Worm (Caenorhabditis elegans) whole organism, young adult: Measurements from ENCODE around the gene epg-5.

Experiments
- B0019.2 ChIP-seq: fragments of 200-800 bp; sonication (Bioruptor generic); conservative IDR thresholded peaks from 2 replicates; pipeline ENCODE4 v1.3.6; 2022; ENCODE audit warnings: missing genetic modification reagents, missing genetic modification characterization, missing compliant biosample characterization
- C17E4.6 ChIP-seq: fragments of 200-800 bp; sonication (Bioruptor generic); IDR thresholded peaks from 2 replicates; pipeline ENCODE4 v1.3.6; 2022; ENCODE audit warnings: missing genetic modification reagents, missing genetic modification characterization, missing compliant biosample characterization
- K11D2.4 ChIP-seq: fragments of 200-800 bp; sonication (Bioruptor generic); IDR thresholded peaks from 2 replicates; pipeline ENCODE4 v1.3.6; 2022; ENCODE audit warnings: missing genetic modification reagents, missing genetic modification characterization, missing compliant biosample characterization
- T07F8.4 ChIP-seq: sonication (generic microtip); optimal IDR thresholded peaks from 2 replicates; lab custom pipeline; 2016; ENCODE audit warnings: mild to moderate bottlenecking, missing genetic modification characterization, moderate library complexity, missing compliant biosample characterization
- Y53G8AR.9 ChIP-seq: fragments of 200-800 bp; sonication (Bioruptor generic); conservative IDR thresholded peaks from 2 replicates; pipeline ENCODE4 v1.3.6; 2022; ENCODE audit warnings: missing genetic modification reagents, missing genetic modification characterization, missing compliant biosample characterization
- Y95B8A.8 ChIP-seq: fragments of 200-800 bp; sonication (Bioruptor generic); IDR thresholded peaks from 2 replicates; pipeline ENCODE4 v1.3.6; 2022; ENCODE audit warnings: missing genetic modification reagents, missing genetic modification characterization, missing compliant biosample characterization
- ZK185.1 ChIP-seq: sonication (generic microtip); optimal IDR thresholded peaks from 2 replicates; lab custom pipeline; 2016; ENCODE audit warnings: mild to moderate bottlenecking, missing genetic modification characterization, missing compliant biosample characterization; ENCODE audit not compliant: poor library complexity, severe bottlenecking
- ama-1 ChIP-seq, 3 experiments: fragments of 150-350 bp in 1 of 3; sonication (generic microtip) in 2 of 3; optimal IDR thresholded peaks; 2 replicates each; lab custom pipeline; 2014 to 2018; ENCODE audit warnings: missing biosample characterization in 2 of 3, missing genetic modification characterization in 2 of 3, missing genetic modification reagents in 2 of 3
- athp-1 ChIP-seq: sonication (generic microtip); optimal IDR thresholded peaks from 2 replicates; lab custom pipeline; 2017; ENCODE audit warnings: mild to moderate bottlenecking, missing genetic modification characterization, missing compliant biosample characterization
- cebp-1 ChIP-seq, 2 experiments: fragments of 200-800 bp in 1 of 2; sonication (Bioruptor generic) in 1 of 2; sonication (generic microtip) in 1 of 2; IDR thresholded peaks in 1 of 2; optimal IDR thresholded peaks in 1 of 2; 2 replicates each; pipeline versions ENCODE4 v1.3.6 to Lab custom; 2017 to 2022; ENCODE audit warnings: missing compliant biosample characterization in 2 of 2, missing genetic modification characterization in 2 of 2, mild to moderate bottlenecking in 1 of 2, missing genetic modification reagents in 1 of 2, moderate library complexity in 1 of 2
- ceh-27 ChIP-seq: fragments of 200-800 bp; sonication (Bioruptor generic); optimal IDR thresholded peaks from 2 replicates; lab custom pipeline; 2018; ENCODE audit warnings: mild to moderate bottlenecking, missing genetic modification characterization, moderate library complexity, missing compliant biosample characterization
- dox-1 ChIP-seq: fragments of 200-800 bp; sonication (Bioruptor generic); IDR thresholded peaks from 2 replicates; pipeline ENCODE4 v1.3.6; 2022; ENCODE audit warnings: missing genetic modification reagents, missing genetic modification characterization, missing compliant biosample characterization
- ekl-4 ChIP-seq: fragments of 200-800 bp; sonication (Bioruptor generic); IDR thresholded peaks from 2 replicates; pipeline ENCODE4 v1.3.6; 2022; ENCODE audit warnings: missing genetic modification reagents, missing genetic modification characterization, missing compliant biosample characterization
- hlh-12 ChIP-seq: sonication (generic microtip); optimal IDR thresholded peaks from 2 replicates; lab custom pipeline; 2016; ENCODE audit warnings: missing genetic modification characterization, missing compliant biosample characterization
- hmg-1.2 ChIP-seq: fragments of 200-800 bp; sonication (Bioruptor generic); IDR thresholded peaks from 2 replicates; pipeline ENCODE4 v1.3.6; 2022; ENCODE audit warnings: missing genetic modification reagents, missing genetic modification characterization, missing compliant biosample characterization
- hsf-1 ChIP-seq: fragments of 200-800 bp; sonication (Bioruptor generic); IDR thresholded peaks from 2 replicates; pipeline ENCODE4 v1.3.6; 2022; ENCODE audit warnings: missing genetic modification reagents, missing genetic modification characterization, missing compliant biosample characterization
- let-526 ChIP-seq: fragments of 200-800 bp; sonication (Bioruptor generic); IDR thresholded peaks from 2 replicates; pipeline ENCODE4 v1.3.6; 2022; ENCODE audit warnings: missing genetic modification reagents, missing genetic modification characterization, missing compliant biosample characterization
- lin-40 ChIP-seq: sonication (generic microtip); optimal IDR thresholded peaks from 2 replicates; lab custom pipeline; 2016; ENCODE audit warnings: missing genetic modification characterization, mild to moderate bottlenecking, missing compliant biosample characterization, missing genotype, missing genetic modification reagents
- lir-1 ChIP-seq: fragments of 200-800 bp; sonication (Bioruptor generic); conservative IDR thresholded peaks from 2 replicates; pipeline ENCODE4 v1.3.6; 2022; ENCODE audit warnings: missing genetic modification reagents, missing genetic modification characterization, missing compliant biosample characterization
- madf-3 ChIP-seq: fragments of 200-800 bp; sonication (Bioruptor generic); IDR thresholded peaks from 2 replicates; pipeline ENCODE4 v1.3.6; 2022; ENCODE audit warnings: missing genetic modification reagents, missing genetic modification characterization, missing compliant biosample characterization
- madf-8 ChIP-seq: fragments of 200-800 bp; sonication (Bioruptor generic); conservative IDR thresholded peaks from 2 replicates; pipeline ENCODE4 v1.3.6; 2022; ENCODE audit warnings: missing genetic modification reagents, missing genetic modification characterization, missing compliant biosample characterization
- mel-28 ChIP-seq: sonication (generic microtip); optimal IDR thresholded peaks from 2 replicates; lab custom pipeline; 2016; ENCODE audit warnings: borderline replicate concordance, mild to moderate bottlenecking, missing genetic modification characterization, missing compliant biosample characterization
- nfyb-1 ChIP-seq: fragments of 200-800 bp; sonication (Bioruptor generic); IDR thresholded peaks from 2 replicates; pipeline ENCODE4 v1.3.6; 2022; ENCODE audit warnings: missing genetic modification reagents, missing genetic modification characterization, missing compliant biosample characterization
- nhr-120 ChIP-seq: fragments of 200-800 bp; sonication (Bioruptor generic); IDR thresholded peaks from 2 replicates; pipeline ENCODE4 v1.3.6; 2022; ENCODE audit warnings: missing genetic modification characterization, missing compliant biosample characterization
- nhr-90 ChIP-seq: sonication (generic microtip); optimal IDR thresholded peaks from 2 replicates; lab custom pipeline; 2016; ENCODE audit warnings: missing genotype, mild to moderate bottlenecking, missing genetic modification characterization, missing compliant biosample characterization
- pbrm-1 ChIP-seq: fragments of 200-800 bp; sonication (Bioruptor generic); IDR thresholded peaks from 2 replicates; pipeline ENCODE4 v1.3.6; 2022; ENCODE audit warnings: missing genetic modification reagents, missing genetic modification characterization, missing compliant biosample characterization
- repo-1 ChIP-seq: sonication (generic microtip); optimal IDR thresholded peaks from 2 replicates; lab custom pipeline; 2017; ENCODE audit warnings: mild to moderate bottlenecking, missing genetic modification characterization, missing compliant biosample characterization
- snpc-1.3 ChIP-seq: sonication (generic microtip); optimal IDR thresholded peaks from 2 replicates; lab custom pipeline; 2017; ENCODE audit warnings: missing genetic modification characterization, mild to moderate bottlenecking, missing compliant biosample characterization, antibody characterized with exemption, moderate library complexity, missing genotype, missing genetic modification reagents; ENCODE audit not compliant: insufficient read depth
- snpc-3.4 ChIP-seq: sonication (generic microtip); optimal IDR thresholded peaks from 2 replicates; lab custom pipeline; 2017; ENCODE audit warnings: missing genetic modification characterization, mild to moderate bottlenecking, missing compliant biosample characterization, antibody characterized with exemption, moderate library complexity, missing genotype, missing genetic modification reagents
- somi-1 ChIP-seq: fragments of 200-800 bp; sonication (Bioruptor generic); optimal IDR thresholded peaks from 2 replicates; lab custom pipeline; 2018; ENCODE audit warnings: mild to moderate bottlenecking, missing genetic modification characterization, missing compliant biosample characterization
- tbp1 ChIP-seq: fragments of 200-800 bp; sonication (Bioruptor generic); optimal IDR thresholded peaks from 2 replicates; lab custom pipeline; 2018; ENCODE audit warnings: mild to moderate bottlenecking, missing genetic modification characterization, missing compliant biosample characterization
- tlf-1 ChIP-seq: fragments of 200-800 bp; sonication (Bioruptor generic); optimal IDR thresholded peaks from 2 replicates; lab custom pipeline; 2018; ENCODE audit warnings: mild to moderate bottlenecking, missing genetic modification characterization, missing compliant biosample characterization
- ztf-18 ChIP-seq: sonication (generic microtip); optimal IDR thresholded peaks from 2 replicates; lab custom pipeline; 2016; ENCODE audit warnings: missing genotype, mild to moderate bottlenecking, missing genetic modification characterization, missing compliant biosample characterization
- ztf-26 ChIP-seq: sonication (generic microtip); optimal IDR thresholded peaks from 2 replicates; lab custom pipeline; 2017; ENCODE audit warnings: missing genetic modification characterization, missing compliant biosample characterization
- ztf-3 ChIP-seq: fragments of 200-800 bp; sonication (Bioruptor generic); optimal IDR thresholded peaks from 2 replicates; lab custom pipeline; 2018; ENCODE audit warnings: mild to moderate bottlenecking, missing genetic modification characterization, missing compliant biosample characterization

The epg-5 gene

DNA sequence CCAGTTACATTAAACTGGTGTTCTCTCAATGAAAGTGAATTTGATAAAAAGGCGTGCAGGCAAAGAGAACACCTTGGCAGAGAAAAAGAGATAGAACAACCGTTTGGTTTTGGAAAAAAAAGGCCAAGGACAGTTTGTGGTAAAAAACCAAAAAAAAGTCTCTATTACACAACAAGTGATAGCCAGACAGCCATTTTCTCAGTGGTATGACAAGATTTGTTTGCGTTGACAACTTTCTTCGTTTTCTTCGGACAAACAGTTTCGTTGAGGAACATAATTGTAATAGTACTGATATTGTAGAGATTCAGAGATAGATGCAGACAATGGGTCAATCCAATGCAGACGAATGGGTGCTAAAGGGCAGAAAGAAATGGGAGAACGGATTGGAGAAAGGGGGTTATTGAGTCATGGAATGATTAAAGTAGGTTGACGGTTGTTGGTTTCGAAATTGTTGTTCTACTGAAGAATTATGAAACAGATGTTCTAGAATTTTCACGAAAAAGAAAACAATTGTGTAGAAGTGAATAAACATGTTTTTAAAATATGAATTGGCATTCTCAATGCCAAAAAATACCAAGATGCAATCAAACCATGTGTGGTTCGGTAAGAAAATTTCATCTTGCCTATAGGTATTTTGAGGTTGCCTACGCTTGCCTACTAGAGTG is 46.8 kb downstream of the epg-5 start:
- 0 out of 2 replicates have a peak, but pooled peaks have one; percentile 27 for TF ChIP-seq dox-1 (GFP tag; lab: Robert Waterston, UW)
- peak; percentile 67; the same call in 1 of the 2 replicates for TF ChIP-seq hmg-1.2 (GFP tag; lab: Robert Waterston, UW)
- TF ChIP-seq ztf-26 (tag; lab: Kevin White, UChicago), result peak; percentile 73
- no peak for TF ChIP-seq nhr-120 (GFP tag; lab: Robert Waterston, UW)
- peak; percentile 12 for TF ChIP-seq ama-1 (optimal IDR thresholded peaks at IDR 0.05; lab: Kevin White, UChicago)
- TF ChIP-seq ama-1 (GFP tag; optimal IDR thresholded peaks at IDR 0.05; lab: Kevin White, UChicago), result no peak
- peak; percentile 55 for TF ChIP-seq cebp-1 (GFP tag; IDR thresholded peaks at IDR 0.05; lab: Robert Waterston, UW)
- TF ChIP-seq cebp-1 (tag; optimal IDR thresholded peaks at IDR 0.05; lab: Kevin White, UChicago), result peak; percentile 79
- TF ChIP-seq madf-3 (GFP tag; lab: Robert Waterston, UW), result no peak
- no peak for TF ChIP-seq snpc-3.4
- peak; percentile 80 for TF ChIP-seq lin-40
- no peak for TF ChIP-seq ztf-18 (tag; lab: Kevin White, UChicago)

DNA sequence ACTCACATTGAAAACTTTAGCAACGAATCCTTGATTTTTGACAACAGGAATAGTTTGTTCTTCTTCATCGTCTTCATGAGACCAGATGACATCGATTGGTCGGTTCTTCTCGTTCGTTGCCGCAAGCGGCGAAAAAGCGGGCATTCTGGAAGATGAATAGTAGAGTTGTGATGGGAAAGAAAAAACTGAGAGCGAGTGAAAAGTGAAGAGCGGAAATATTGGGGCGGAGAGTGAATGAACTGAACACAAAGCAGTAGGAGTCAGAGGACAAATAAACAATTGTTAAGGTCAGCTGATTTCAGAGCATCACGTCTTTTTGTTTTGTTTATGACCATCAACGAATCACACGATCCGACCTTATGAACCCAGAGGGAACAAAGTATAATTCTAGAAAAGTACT is 47.9 kb downstream of the epg-5 start, which contains the start of gene F18C5.10:
TSS of gene F18C5.10 (minus strand) at position 145 of the 400 bp plus-strand sequence.
- TF ChIP-seq snpc-1.3 (tag; lab: Kevin White, UChicago) (no peak), hsf-1 (0 out of 2 replicates have a peak, but pooled peaks have one; percentile 47), cebp-1 (GFP tag; IDR thresholded peaks at IDR 0.05; lab: Robert Waterston, UW) (no peak), cebp-1 (tag; optimal IDR thresholded peaks at IDR 0.05; lab: Kevin White, UChicago) (peak; percentile 45), let-526 (GFP tag; lab: Robert Waterston, UW) (0 out of 2 replicates have a peak, but pooled peaks have one; percentile 47), ama-1 (optimal IDR thresholded peaks at IDR 0.05; lab: Kevin White, UChicago) (peak; percentile 89), ama-1 (GFP tag; optimal IDR thresholded peaks at IDR 0.05; lab: Kevin White, UChicago) (no peak)

DNA sequence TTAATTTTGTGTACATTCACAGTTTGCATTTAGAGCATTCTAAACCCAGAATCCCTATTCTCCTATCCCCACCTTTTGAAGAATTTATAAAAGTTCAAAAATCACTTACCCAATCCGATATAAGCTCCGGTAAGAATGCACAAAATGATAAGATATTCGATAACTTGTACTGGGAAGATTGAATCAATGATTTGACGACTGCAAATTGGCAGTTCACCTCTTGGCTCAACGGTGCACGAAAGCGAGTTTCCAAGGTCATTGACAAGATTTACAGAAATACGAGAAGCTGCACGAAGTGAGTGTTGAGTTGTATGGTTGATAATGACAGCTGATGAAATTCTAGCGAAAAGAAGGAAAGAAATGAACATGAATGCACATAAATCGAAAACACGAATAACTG is 48.9 kb downstream of the epg-5 start:
- TF ChIP-seq nhr-90 (no peak), madf-8 (GFP tag; lab: Robert Waterston, UW) (no peak), let-526 (GFP tag; lab: Robert Waterston, UW) (no peak), ceh-27 (GFP tag; lab: Kevin White, UChicago) (no peak), somi-1 (GFP tag; lab: Kevin White, UChicago) (no peak)

DNA sequence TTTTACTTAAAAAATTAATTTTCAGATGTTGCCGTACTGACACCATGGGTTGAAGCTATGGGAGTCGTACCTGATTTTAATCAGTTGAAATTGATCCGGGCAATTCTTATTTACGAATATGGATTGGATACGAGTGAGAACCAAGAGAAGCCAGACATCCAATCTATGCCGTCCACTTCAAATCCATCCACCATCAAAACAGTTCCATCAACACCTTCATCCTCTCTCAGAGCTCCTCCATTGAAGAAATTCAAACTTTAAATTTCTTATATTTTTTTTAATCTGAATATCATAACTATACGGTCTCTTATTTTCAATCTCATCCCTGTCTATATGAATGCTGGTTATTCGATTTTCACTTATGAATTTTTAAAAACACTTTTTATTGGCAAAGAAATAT is 50.3 kb downstream of the epg-5 start:
- peak; percentile 52 for TF ChIP-seq mel-28 (tag; lab: Kevin White, UChicago)
- no peak for TF ChIP-seq ZK185.1 (tag; lab: Kevin White, UChicago)
- peak; percentile 64 for TF ChIP-seq repo-1
- 0 out of 2 replicates have a peak, but pooled peaks have one; percentile 41 for TF ChIP-seq K11D2.4 (GFP tag; lab: Robert Waterston, UW)
- TF ChIP-seq Y53G8AR.9 (GFP tag; lab: Robert Waterston, UW), result peak; percentile 79
- TF ChIP-seq ekl-4 (GFP tag; lab: Robert Waterston, UW), result peak; percentile 60
- TF ChIP-seq tbp1 (GFP tag; lab: Kevin White, UChicago), result peak; percentile 10
- TF ChIP-seq pbrm-1 (GFP tag; lab: Robert Waterston, UW), result 0 out of 2 replicates have a peak, but pooled peaks have one; percentile 32
- TF ChIP-seq ama-1 (optimal IDR thresholded peaks at IDR 0.05; lab: Kevin White, UChicago), result peak; percentile 75
- TF ChIP-seq ama-1 (GFP tag; optimal IDR thresholded peaks at IDR 0.05; lab: Kevin White, UChicago), result no peak
- TF ChIP-seq lir-1 (GFP tag; lab: Robert Waterston, UW), result peak; percentile 34; the same call in 1 of the 2 replicates
- peak; percentile 73 for TF ChIP-seq nfyb-1 (GFP tag; lab: Robert Waterston, UW)
- no peak for TF ChIP-seq nhr-90
- peak; percentile 28 for TF ChIP-seq tlf-1 (GFP tag; lab: Kevin White, UChicago)
- TF ChIP-seq C17E4.6 (GFP tag; lab: Robert Waterston, UW), result 0 out of 2 replicates have a peak, but pooled peaks have one; percentile 7
- TF ChIP-seq hlh-12, result no peak
- TF ChIP-seq Y95B8A.8 (GFP tag; lab: Robert Waterston, UW), result 0 out of 2 replicates have a peak, but pooled peaks have one; percentile 27
- TF ChIP-seq B0019.2, result 0 out of 2 replicates have a peak, but pooled peaks have one; percentile 16
- 0 out of 2 replicates have a peak, but pooled peaks have one; percentile 18 for TF ChIP-seq dox-1 (GFP tag; lab: Robert Waterston, UW)
- TF ChIP-seq hmg-1.2 (GFP tag; lab: Robert Waterston, UW), result peak; percentile 26; the same call in 1 of the 2 replicates
- TF ChIP-seq T07F8.4 (tag; lab: Kevin White, UChicago), result no peak
- no peak for TF ChIP-seq ztf-3 (GFP tag; lab: Kevin White, UChicago)
- TF ChIP-seq athp-1, result no peak
- TF ChIP-seq cebp-1 (GFP tag; IDR thresholded peaks at IDR 0.05; lab: Robert Waterston, UW), result 0 out of 2 replicates have a peak, but pooled peaks have one; percentile 29
- peak; percentile 59 for TF ChIP-seq cebp-1 (tag; optimal IDR thresholded peaks at IDR 0.05; lab: Kevin White, UChicago)
- TF ChIP-seq, all 124 proteins: peak for 17
